Worm (Caenorhabditis elegans) whole organism, early embryonic: ENCODE data around the gene fubl-1.

Experiments used
- aly-1 ChIP-seq: sonication (generic microtip); optimal IDR thresholded peaks from 2 replicates; lab custom pipeline; 2016; ENCODE audit warnings: missing genetic modification characterization, missing compliant biosample characterization
- ama-1 ChIP-seq: fragments of 150-350 bp; optimal IDR thresholded peaks from 2 replicates; lab custom pipeline; 2014
- ceh-13 ChIP-seq: fragments of 200-800 bp; sonication (Bioruptor generic); optimal IDR thresholded peaks from 2 replicates; lab custom pipeline; 2018; ENCODE audit warnings: mild to moderate bottlenecking, missing genetic modification characterization, missing compliant biosample characterization
- ceh-36 ChIP-seq: sonication (generic microtip); optimal IDR thresholded peaks from 2 replicates; lab custom pipeline; 2016; ENCODE audit warnings: missing genetic modification characterization, inconsistent platforms, missing compliant biosample characterization
- flt-1 ChIP-seq: fragments of 200-800 bp; sonication (Bioruptor generic); IDR thresholded peaks from 2 replicates; pipeline ENCODE4 v1.3.6; 2022; ENCODE audit warnings: missing genetic modification characterization, missing compliant biosample characterization
- hmbx-1 ChIP-seq: sonication (generic microtip); optimal IDR thresholded peaks from 2 replicates; lab custom pipeline; 2016; ENCODE audit warnings: mild to moderate bottlenecking, missing genetic modification characterization, missing compliant biosample characterization
- tra-4 ChIP-seq: sonication (generic microtip); optimal IDR thresholded peaks from 2 replicates; lab custom pipeline; 2017; ENCODE audit warnings: missing genetic modification characterization, missing compliant biosample characterization

ce11 chrV:10220605-10221004 is 18.1 kb downstream of the fubl-1 start, which contains the start of gene C12D8.13:
- TF ChIP-seq flt-1 (no peak), tra-4 (no peak), aly-1 (tag; lab: Kevin White, UChicago) (no peak), ceh-13 (GFP tag; lab: Kevin White, UChicago) (no peak), hmbx-1 (no peak), ceh-36 (no peak), ama-1 (lab: Kevin White, UChicago) (no peak)
